Worm (Caenorhabditis elegans) whole organism, L2 larva: ENCODE measurements around the gene arl-5.

Experiments
- alr-1 ChIP-seq: fragments of 150-350 bp; optimal IDR thresholded peaks from 2 replicates; lab custom pipeline; 2014; ENCODE audit warnings: missing biosample characterization, missing genetic modification characterization
- fos-1 ChIP-seq: fragments of 150-350 bp; optimal IDR thresholded peaks from 2 replicates; lab custom pipeline; 2014; ENCODE audit warnings: missing biosample characterization, missing genetic modification characterization
- nhr-11 ChIP-seq: fragments of 150-350 bp; optimal IDR thresholded peaks from 2 replicates; lab custom pipeline; 2014; ENCODE audit warnings: missing biosample characterization, missing genetic modification characterization
- nhr-12 ChIP-seq: fragments of 150-350 bp; optimal IDR thresholded peaks from 2 replicates; lab custom pipeline; 2014; ENCODE audit warnings: missing biosample characterization, missing genetic modification characterization
- skn-1 ChIP-seq: sonication (generic microtip); optimal IDR thresholded peaks from 2 replicates; lab custom pipeline; 2017; ENCODE audit warnings: missing biosample characterization, missing genetic modification characterization
- sma-3 ChIP-seq: sonication (generic microtip); optimal IDR thresholded peaks from 2 replicates; lab custom pipeline; 2016; ENCODE audit warnings: missing genetic modification reagents, missing genetic modification characterization, missing compliant biosample characterization
- unc-39 ChIP-seq: fragments of 150-350 bp; optimal IDR thresholded peaks from 2 replicates; lab custom pipeline; 2014; ENCODE audit warnings: missing biosample characterization, missing genetic modification characterization
- unc-55 ChIP-seq: fragments of 150-350 bp; sonication (generic microtip); optimal IDR thresholded peaks from 3 replicates; lab custom pipeline; 2014; ENCODE audit warnings: missing biosample characterization, missing genetic modification reagents, missing genetic modification characterization
- zag-1 ChIP-seq: fragments of 150-350 bp; optimal IDR thresholded peaks from 2 replicates; lab custom pipeline; 2014; ENCODE audit warnings: missing biosample characterization, missing genetic modification characterization
- ztf-4 ChIP-seq: fragments of 150-350 bp; optimal IDR thresholded peaks from 2 replicates; lab custom pipeline; 2014; ENCODE audit warnings: missing biosample characterization, missing genetic modification characterization

ce11 chrIII:9834888-9835287, 11.8 kb downstream of the arl-5 start, which contains the start of gene K11H3.8:
- no peak for TF ChIP-seq unc-55 (GFP tag; lab: Kevin White, UChicago)
- no peak for TF ChIP-seq skn-1 (tag; lab: Kevin White, UChicago)
- TF ChIP-seq zag-1 (tag; lab: Kevin White, UChicago), result no peak
- no peak for TF ChIP-seq ztf-4 (tag; lab: Kevin White, UChicago)
- TF ChIP-seq unc-39, result no peak
- TF ChIP-seq fos-1 (tag; lab: Kevin White, UChicago), result no peak
- no peak for TF ChIP-seq nhr-12 (tag; lab: Kevin White, UChicago)
- TF ChIP-seq alr-1 (tag; lab: Kevin White, UChicago), result no peak
- TF ChIP-seq sma-3 (GFP tag; lab: Kevin White, UChicago), result no peak
- TF ChIP-seq nhr-11 (tag; lab: Kevin White, UChicago), result no peak
